Fruit fly (Drosophila melanogaster): ENCODE measurements around the gene CG10749.

Gene CG10749

DNA sequence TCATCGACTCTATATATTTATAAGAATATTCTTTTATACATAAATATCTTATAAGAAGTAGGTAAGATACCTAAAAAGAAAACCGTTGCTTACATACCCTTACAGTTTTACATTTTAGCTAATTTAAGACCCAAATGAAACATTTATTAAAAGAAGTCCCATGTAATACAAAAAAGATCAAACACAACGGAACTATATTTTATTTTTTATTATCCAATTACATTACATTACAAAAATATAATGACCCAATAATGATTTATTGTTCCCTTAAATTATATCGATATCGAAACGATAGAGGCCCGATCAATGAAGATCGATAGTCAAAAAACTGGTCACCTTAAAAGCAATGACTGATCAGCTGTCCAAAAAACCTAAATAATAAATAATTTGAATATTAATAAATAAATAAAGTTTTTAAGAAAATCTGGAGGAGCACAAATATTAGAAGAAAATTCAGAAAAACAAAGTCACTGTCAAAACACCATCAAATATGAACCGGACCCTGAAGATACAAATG lies 35.7 kb downstream of the CG10749 start (continued):
- no peak for TF ChIP-seq sob (GFP tag; IDR thresholded peaks at IDR 0.05)
- no peak for TF ChIP-seq CG4617 (GFP tag; optimal IDR thresholded peaks at IDR 0.05; ENCODE audit: borderline replicate concordance)
- no peak for TF ChIP-seq gsb-n (tag; optimal IDR thresholded peaks at IDR 0.05)
- TF ChIP-seq CG11093 (GFP tag; IDR thresholded peaks at IDR 0.05): no peak
- TF ChIP-seq CG17829 (tag; optimal IDR thresholded peaks at IDR 0.05): peak; percentile 24
- TF ChIP-seq ssp (GFP tag; IDR thresholded peaks at IDR 0.05): no peak
- TF ChIP-seq yki (optimal IDR thresholded peaks at IDR 0.05): no peak
- TF ChIP-seq Rfx (GFP tag; IDR thresholded peaks at IDR 0.05): no peak
- TF ChIP-seq CG16863 (GFP tag; optimal IDR thresholded peaks at IDR 0.05): no peak
- TF ChIP-seq CG2120 (GFP tag; optimal IDR thresholded peaks at IDR 0.05): no peak
- TF ChIP-seq CG6254 (GFP tag; optimal IDR thresholded peaks at IDR 0.05): no peak
- TF ChIP-seq CG12744 (GFP tag; optimal IDR thresholded peaks at IDR 0.05): no peak
- no peak for TF ChIP-seq nmo (GFP tag; optimal IDR thresholded peaks at IDR 0.05)
- TF ChIP-seq CG7372 (GFP tag; IDR thresholded peaks at IDR 0.05): no peak
- no peak for TF ChIP-seq crc (GFP tag; optimal IDR thresholded peaks at IDR 0.05)
- no peak for TF ChIP-seq prd (optimal IDR thresholded peaks at IDR 0.05)
- no peak for TF ChIP-seq prd (GFP tag; IDR thresholded peaks at IDR 0.05)
- no peak for TF ChIP-seq gcm2 (GFP tag; optimal IDR thresholded peaks at IDR 0.05)
- TF ChIP-seq sr (GFP tag; IDR thresholded peaks at IDR 0.05): no peak
- no peak for TF ChIP-seq Usf (GFP tag; optimal IDR thresholded peaks at IDR 0.05)
- TF ChIP-seq nau (GFP tag; optimal IDR thresholded peaks at IDR 0.05): no peak
- TF ChIP-seq Myb (GFP tag; optimal IDR thresholded peaks at IDR 0.05): no peak
- no peak for TF ChIP-seq CG10147 (GFP tag; optimal IDR thresholded peaks at IDR 0.05)
- TF ChIP-seq CG18011 (GFP tag; optimal IDR thresholded peaks at IDR 0.05): no peak
- no peak for TF ChIP-seq NfI (GFP tag; optimal IDR thresholded peaks at IDR 0.05)
- no peak for TF ChIP-seq Atf3 (GFP tag; optimal IDR thresholded peaks at IDR 0.05)
- no peak for TF ChIP-seq sd (tag; optimal IDR thresholded peaks at IDR 0.05)
- TF ChIP-seq Dip2 (GFP tag; IDR thresholded peaks at IDR 0.05): no peak
- no peak for TF ChIP-seq CG4730 (GFP tag; IDR thresholded peaks at IDR 0.05)
- TF ChIP-seq CG4282 (GFP tag; optimal IDR thresholded peaks at IDR 0.05): no peak
- TF ChIP-seq lmd (GFP tag; IDR thresholded peaks at IDR 0.05): no peak
- TF ChIP-seq schlank (tag; optimal IDR thresholded peaks at IDR 0.05): no peak
- no peak for TF ChIP-seq CG9727 (GFP tag; optimal IDR thresholded peaks at IDR 0.05)
- TF ChIP-seq grau (tag; optimal IDR thresholded peaks at IDR 0.05): no peak
- no peak for TF ChIP-seq CG2889 (GFP tag; IDR thresholded peaks at IDR 0.05)
- TF ChIP-seq CG7928 (GFP tag; optimal IDR thresholded peaks at IDR 0.05): no peak
- no peak for TF ChIP-seq NC2α (GFP tag; optimal IDR thresholded peaks at IDR 0.05)
- TF ChIP-seq MBD-R2 (GFP tag; IDR thresholded peaks at IDR 0.05): peak; percentile 48
- TF ChIP-seq CoRest (tag; optimal IDR thresholded peaks at IDR 0.05): no peak
- TF ChIP-seq hkb (optimal IDR thresholded peaks at IDR 0.05): no peak
- TF ChIP-seq hkb (GFP tag; IDR thresholded peaks at IDR 0.05): no peak
- TF ChIP-seq CG7839 (tag; optimal IDR thresholded peaks at IDR 0.05): peak; percentile 13
- TF ChIP-seq CG15696 (tag; optimal IDR thresholded peaks at IDR 0.05): no peak
- TF ChIP-seq Oaz (GFP tag; IDR thresholded peaks at IDR 0.05): no peak
- TF ChIP-seq Hmr (GFP tag; optimal IDR thresholded peaks at IDR 0.05): no peak
- TF ChIP-seq CG10321 (GFP tag; IDR thresholded peaks at IDR 0.05): no peak
- TF ChIP-seq Fer3 (tag; optimal IDR thresholded peaks at IDR 0.05): no peak
- no peak for TF ChIP-seq CG1529 (GFP tag; optimal IDR thresholded peaks at IDR 0.05)
- TF ChIP-seq sc (optimal IDR thresholded peaks at IDR 0.05): no peak
- no peak for TF ChIP-seq sc (GFP tag; optimal IDR thresholded peaks at IDR 0.05)
- 0 out of 2 replicates have a peak, but pooled peaks have one; percentile 23 for TF ChIP-seq CG2129 (GFP tag; IDR thresholded peaks at IDR 0.05; ENCODE audit: partially characterized antibody)
- TF ChIP-seq CG7963 (GFP tag; IDR thresholded peaks at IDR 0.05; ENCODE audit: partially characterized antibody): no peak; the same call in 2 of the 3 replicates
- no peak for TF ChIP-seq CG10543 (GFP tag; optimal IDR thresholded peaks at IDR 0.05)
